Fruit fly (Drosophila melanogaster) whole organism, embryonic: ENCODE measurements around the gene Cog2.

Experiments used
- Asciz ChIP-seq: fragments of 200-800 bp; sonication (Bioruptor generic); optimal IDR thresholded peaks from 2 replicates; lab custom pipeline; 2017; ENCODE audit warnings: missing biosample characterization, mild to moderate bottlenecking, missing genetic modification characterization, missing genetic modification reagents
- BEAF-32 ChIP-seq: fragments of 200-800 bp; sonication (Bioruptor generic); optimal IDR thresholded peaks from 3 replicates; lab custom pipeline; 2017; ENCODE audit warnings: missing biosample characterization, missing genetic modification characterization, mild to moderate bottlenecking, moderate library complexity, missing genetic modification reagents
- CG11695 ChIP-seq: fragments of 200-800 bp; sonication (Bioruptor generic); IDR thresholded peaks from 3 replicates; pipeline ENCODE4 v1.3.6; 2022; ENCODE audit warnings: missing biosample characterization, missing genetic modification characterization
- CG12155 ChIP-seq: fragments of 200-800 bp; sonication (Bioruptor generic); optimal IDR thresholded peaks from 3 replicates; lab custom pipeline; 2016; ENCODE audit warnings: missing biosample characterization, missing genetic modification characterization
- CG13775 ChIP-seq: fragments of 200-800 bp; sonication (Bioruptor generic); optimal IDR thresholded peaks from 3 replicates; lab custom pipeline; 2017; ENCODE audit warnings: missing biosample characterization, mild to moderate bottlenecking, missing genetic modification characterization
- CG14965 ChIP-seq: fragments of 200-800 bp; sonication (Bioruptor generic); optimal IDR thresholded peaks from 2 replicates; lab custom pipeline; 2016; ENCODE audit warnings: missing biosample characterization, missing genetic modification characterization, borderline replicate concordance
- CG16813 ChIP-seq: fragments of 200-800 bp; sonication (Bioruptor generic); IDR thresholded peaks from 3 replicates; pipeline ENCODE4 v1.3.6; 2022; ENCODE audit warnings: missing biosample characterization, missing genetic modification characterization; ENCODE audit not compliant: partially characterized antibody
- CG17829 ChIP-seq: fragments of 200-800 bp; optimal IDR thresholded peaks from 2 replicates; lab custom pipeline; 2019; ENCODE audit warnings: missing biosample characterization, mild to moderate bottlenecking, missing genetic modification characterization, moderate library complexity
- CG2875 ChIP-seq: fragments of 200-800 bp; sonication (Bioruptor generic); optimal IDR thresholded peaks from 2 replicates; lab custom pipeline; 2017; ENCODE audit warnings: missing biosample characterization, mild to moderate bottlenecking, missing genetic modification characterization, missing genetic modification reagents
- CG3163 ChIP-seq: fragments of 200-800 bp; sonication (Bioruptor generic); optimal IDR thresholded peaks from 3 replicates; lab custom pipeline; 2016; ENCODE audit warnings: missing biosample characterization, missing genetic modification characterization
- CG3726 ChIP-seq: fragments of 200-800 bp; sonication (Bioruptor generic); IDR thresholded peaks from 3 replicates; pipeline ENCODE4, ENCODE4 v1.3.6; 2022; ENCODE audit warnings: missing biosample characterization, missing genetic modification characterization
- CG4328 ChIP-seq: fragments of 200-800 bp; sonication (Bioruptor generic); optimal IDR thresholded peaks from 3 replicates; lab custom pipeline; 2017; ENCODE audit warnings: missing biosample characterization, missing genetic modification reagents, missing genetic modification characterization
- CG4730 ChIP-seq: fragments of 200-800 bp; sonication (Bioruptor generic); IDR thresholded peaks from 2 replicates; pipeline ENCODE4 v1.3.6; 2022; ENCODE audit warnings: missing biosample characterization, missing genetic modification characterization
- CG6654 ChIP-seq: fragments of 200-800 bp; sonication (Bioruptor generic); optimal IDR thresholded peaks from 2 replicates; lab custom pipeline; 2017; ENCODE audit warnings: missing biosample characterization, mild to moderate bottlenecking, missing genetic modification characterization
- CG6689 ChIP-seq: fragments of 200-800 bp; sonication (Bioruptor generic); IDR thresholded peaks from 2 replicates; pipeline ENCODE4 v1.3.6; 2022; ENCODE audit warnings: missing biosample characterization, missing genetic modification characterization
- CG6765 ChIP-seq: fragments of 200-800 bp; sonication (Bioruptor generic); optimal IDR thresholded peaks from 3 replicates; lab custom pipeline; 2017; ENCODE audit warnings: missing biosample characterization, mild to moderate bottlenecking, missing genetic modification characterization
- CG9437 ChIP-seq: fragments of 200-800 bp; sonication (Bioruptor generic); optimal IDR thresholded peaks from 2 replicates; lab custom pipeline; 2018; ENCODE audit warnings: missing biosample characterization, mild to moderate bottlenecking, missing genetic modification characterization
- CkIIα-i1 ChIP-seq: fragments of 200-800 bp; sonication (Bioruptor generic); IDR thresholded peaks from 2 replicates; pipeline ENCODE4 v1.3.6; 2022; ENCODE audit warnings: missing biosample characterization, missing genetic modification characterization
- Drgx ChIP-seq: fragments of 200-800 bp; sonication (Bioruptor generic); IDR thresholded peaks from 2 replicates; pipeline ENCODE4 v1.3.6; 2022; ENCODE audit warnings: missing biosample characterization, missing genetic modification characterization
- Fer2 ChIP-seq: fragments of 200-800 bp; sonication (Bioruptor generic); optimal IDR thresholded peaks from 2 replicates; lab custom pipeline; 2018; ENCODE audit warnings: missing biosample characterization, mild to moderate bottlenecking, missing genetic modification characterization, moderate library complexity
- Hr39 ChIP-seq: fragments of >200 bp; optimal IDR thresholded peaks from 2 replicates; lab custom pipeline; 2017
- Max ChIP-seq: fragments of 200-800 bp; sonication (Bioruptor generic); optimal IDR thresholded peaks from 2 replicates; lab custom pipeline; 2016; ENCODE audit warnings: missing biosample characterization, mild to moderate bottlenecking, missing genetic modification characterization
- Myb ChIP-seq: fragments of 200-800 bp; sonication (Bioruptor generic); optimal IDR thresholded peaks from 2 replicates; lab custom pipeline; 2016; ENCODE audit warnings: missing biosample characterization, missing genetic modification characterization
- Nf-YA ChIP-seq: fragments of 200-800 bp; sonication (Bioruptor generic); IDR thresholded peaks from 2 replicates; pipeline ENCODE4 v1.3.6; 2022; ENCODE audit warnings: missing biosample characterization, missing genetic modification characterization
- amos ChIP-seq: fragments of 200-800 bp; sonication (Bioruptor generic); IDR thresholded peaks from 2 replicates; pipeline ENCODE4 v1.3.6; 2022; ENCODE audit warnings: missing biosample characterization, missing genetic modification characterization; ENCODE audit not compliant: partially characterized antibody
- ato ChIP-seq: fragments of 200-800 bp; sonication (Bioruptor generic); IDR thresholded peaks from 2 replicates; pipeline ENCODE4 v1.3.6; 2022; ENCODE audit warnings: missing biosample characterization, missing genetic modification characterization; ENCODE audit not compliant: partially characterized antibody
- cad ChIP-seq: fragments of >200 bp; optimal IDR thresholded peaks from 2 replicates; lab custom pipeline; 2017; ENCODE audit warnings: missing biosample characterization, missing genetic modification characterization
- cas ChIP-seq: fragments of 200-800 bp; sonication (Bioruptor generic); IDR thresholded peaks from 2 replicates; pipeline ENCODE4 v1.3.6; 2022; ENCODE audit warnings: missing biosample characterization, missing genetic modification characterization
- ci ChIP-seq: fragments of 200-800 bp; sonication (Bioruptor generic); IDR thresholded peaks from 3 replicates; pipeline ENCODE4 v1.3.6; 2022; ENCODE audit warnings: missing biosample characterization, missing genetic modification characterization
- dan ChIP-seq: fragments of 200-800 bp; sonication (Bioruptor generic); IDR thresholded peaks from 2 replicates; pipeline ENCODE4 v1.3.6; 2022; ENCODE audit warnings: missing biosample characterization, missing genetic modification characterization
- dpn ChIP-seq, 2 experiments: fragments of 200-800 bp; sonication (Bioruptor generic); optimal IDR thresholded peaks; 3 replicates each; lab custom pipeline; 2016; ENCODE audit warnings: missing biosample characterization in 2 of 2, missing genetic modification characterization in 2 of 2
- eve ChIP-seq, 2 experiments: fragments of >200 bp; optimal IDR thresholded peaks; 2 replicates each; lab custom pipeline; 2017; ENCODE audit warnings: missing biosample characterization in 2 of 2, missing genetic modification characterization in 2 of 2
- fd102C ChIP-seq: fragments of 200-800 bp; sonication (Bioruptor generic); optimal IDR thresholded peaks from 2 replicates; lab custom pipeline; 2018; ENCODE audit warnings: missing biosample characterization, mild to moderate bottlenecking, missing genetic modification characterization, moderate library complexity
- fd96Cb ChIP-seq: fragments of 200-800 bp; sonication (Bioruptor generic); optimal IDR thresholded peaks from 2 replicates; lab custom pipeline; 2018; ENCODE audit warnings: missing biosample characterization, mild to moderate bottlenecking, missing genetic modification characterization, moderate library complexity
- gro ChIP-seq: fragments of 200-800 bp; sonication (Bioruptor generic); optimal IDR thresholded peaks from 2 replicates; lab custom pipeline; 2016; ENCODE audit warnings: missing biosample characterization, missing genetic modification characterization
- hb ChIP-seq: fragments of 200-800 bp; sonication (Bioruptor generic); IDR thresholded peaks from 3 replicates; pipeline ENCODE4 v1.3.6; 2022; ENCODE audit warnings: missing biosample characterization, missing genetic modification characterization; ENCODE audit not compliant: partially characterized antibody
- ind ChIP-seq: fragments of 200-800 bp; sonication (Bioruptor generic); optimal IDR thresholded peaks from 3 replicates; lab custom pipeline; 2016; ENCODE audit warnings: missing biosample characterization, missing genetic modification characterization
- klu ChIP-seq: fragments of 200-800 bp; sonication (Bioruptor generic); IDR thresholded peaks from 2 replicates; pipeline ENCODE4 v1.3.6; 2022; ENCODE audit warnings: missing biosample characterization, missing genetic modification characterization
- knrl ChIP-seq: fragments of 200-800 bp; sonication (Bioruptor generic); IDR thresholded peaks from 3 replicates; pipeline ENCODE4 v1.3.6; 2022; ENCODE audit warnings: missing biosample characterization, missing genetic modification characterization; ENCODE audit not compliant: partially characterized antibody
- otp ChIP-seq: fragments of 200-800 bp; sonication (Bioruptor generic); IDR thresholded peaks from 3 replicates; pipeline ENCODE4, ENCODE4 v1.3.6; 2022; ENCODE audit warnings: missing biosample characterization, missing genetic modification characterization
- pb ChIP-seq: fragments of 200-800 bp; sonication (Bioruptor generic); optimal IDR thresholded peaks from 3 replicates; lab custom pipeline; 2016; ENCODE audit warnings: missing biosample characterization, missing genetic modification characterization
- pho ChIP-seq: fragments of 200-800 bp; sonication (Bioruptor generic); optimal IDR thresholded peaks from 2 replicates; lab custom pipeline; 2016; ENCODE audit warnings: missing biosample characterization, missing genetic modification characterization
- repo ChIP-seq: fragments of 200-800 bp; sonication (Bioruptor generic); optimal IDR thresholded peaks from 2 replicates; lab custom pipeline; 2016; ENCODE audit warnings: missing biosample characterization, missing genetic modification characterization
- sob ChIP-seq: fragments of 200-800 bp; sonication (Bioruptor generic); IDR thresholded peaks from 2 replicates; pipeline ENCODE4 v1.3.6; 2022; ENCODE audit warnings: missing biosample characterization, missing genetic modification characterization
- sqz ChIP-seq: fragments of 200-800 bp; sonication (Bioruptor generic); optimal IDR thresholded peaks from 3 replicates; lab custom pipeline; 2018; ENCODE audit warnings: missing biosample characterization, mild to moderate bottlenecking, missing genetic modification characterization
- tio ChIP-seq: fragments of 200-800 bp; sonication (Bioruptor generic); optimal IDR thresholded peaks from 2 replicates; lab custom pipeline; 2017; ENCODE audit warnings: missing biosample characterization, missing genetic modification characterization, inconsistent platforms
- tll ChIP-seq, 2 experiments: fragments of 200-800 bp in 1 of 2; fragments of >200 bp in 1 of 2; sonication (Bioruptor generic) in 1 of 2; optimal IDR thresholded peaks; 2 replicates each; lab custom pipeline; 2017 to 2019; ENCODE audit warnings: missing biosample characterization in 2 of 2, missing genetic modification characterization in 2 of 2, mild to moderate bottlenecking in 1 of 2, moderate library complexity in 1 of 2
- usp ChIP-seq: fragments of >200 bp; optimal IDR thresholded peaks from 2 replicates; lab custom pipeline; 2017; ENCODE audit warnings: missing biosample characterization, missing genetic modification characterization
- zen ChIP-seq: fragments of 200-800 bp; sonication (Bioruptor generic); optimal IDR thresholded peaks from 3 replicates; lab custom pipeline; 2018; ENCODE audit warnings: missing biosample characterization, mild to moderate bottlenecking, missing genetic modification characterization, moderate library complexity

The Cog2 gene

dm6 chr3R:15342926-15343685 lies 18.4 kb downstream of the Cog2 start, which contains the start of gene Nagk (continued):
- peak; percentile 59 for TF ChIP-seq ind (GFP tag; lab: Kevin White, UChicago)
- TF ChIP-seq Max, result peak; percentile 67
- TF ChIP-seq CG9437 (GFP tag; lab: Kevin White, UChicago), result peak; percentile 79
- no peak for TF ChIP-seq cas (GFP tag; lab: Robert Waterston, UW)
- TF ChIP-seq tll (GFP tag; optimal IDR thresholded peaks at IDR 0.05; lab: Kevin White, UChicago), result peak in 1 of 2 experiments; percentile 2
- no peak for TF ChIP-seq klu (GFP tag; lab: Robert Waterston, UW)
- TF ChIP-seq otp (GFP tag; lab: Robert Waterston, UW), result no peak
- no peak for TF ChIP-seq repo (GFP tag; lab: Kevin White, UChicago)
- peak; percentile 41 for TF ChIP-seq fd96Cb
- TF ChIP-seq CG2875, result peak; percentile 27
- no peak for TF ChIP-seq ato (GFP tag; lab: Robert Waterston, UW)
- no peak for TF ChIP-seq Fer2 (tag; lab: Kevin White, UChicago)
- 0 out of 2 replicates have a peak, but pooled peaks have one; percentile 27 for TF ChIP-seq sob (GFP tag; lab: Robert Waterston, UW)
- TF ChIP-seq gro (GFP tag; lab: Kevin White, UChicago), result peak; percentile 60
- TF ChIP-seq CG16813 (GFP tag; lab: Robert Waterston, UW), result no peak
- no peak for TF ChIP-seq tio (GFP tag; lab: Kevin White, UChicago)
- no peak for TF ChIP-seq Hr39 (lab: Kevin White, UChicago)
- peak; percentile 45; the same call in 1 of the 2 replicates for TF ChIP-seq CG6689 (GFP tag; lab: Robert Waterston, UW)
- TF ChIP-seq CkIIα-i1, result no peak
- TF ChIP-seq Myb, result peak; percentile 33
- TF ChIP-seq Drgx, result no peak; the same call in 1 of the 2 replicates
- TF ChIP-seq Asciz, result no peak
- no peak for TF ChIP-seq CG4730 (GFP tag; lab: Robert Waterston, UW)
- peak; percentile 43 for TF ChIP-seq CG12155 (GFP tag; lab: Kevin White, UChicago)
- no peak for TF ChIP-seq hb
- no peak for TF ChIP-seq eve (GFP tag; optimal IDR thresholded peaks at IDR 0.05; lab: Kevin White, UChicago)
- TF ChIP-seq CG11695, result peak; percentile 19; the same call in 1 of the 3 replicates
- TF ChIP-seq CG14965, result no peak
- no peak for TF ChIP-seq pb (GFP tag; lab: Kevin White, UChicago)
- no peak for TF ChIP-seq fd102C (GFP tag; lab: Kevin White, UChicago)
- peak; percentile 79 for TF ChIP-seq CG13775 (GFP tag; lab: Kevin White, UChicago)
- peak; percentile 40; the same call in 1 of the 2 replicates for TF ChIP-seq amos (GFP tag; lab: Robert Waterston, UW)
- TF ChIP-seq cad (GFP tag; lab: Kevin White, UChicago), result no peak
- TF ChIP-seq dan (GFP tag; lab: Robert Waterston, UW), result no peak
- peak; percentile 14 for TF ChIP-seq BEAF-32 (GFP tag; lab: Kevin White, UChicago)
- no peak for TF ChIP-seq CG3726 (GFP tag; lab: Robert Waterston, UW)
- peak; percentile 46 to 68 for TF ChIP-seq dpn (GFP tag; optimal IDR thresholded peaks at IDR 0.05; lab: Kevin White, UChicago)
- peak; percentile 59 for TF ChIP-seq CG4328 (GFP tag; lab: Kevin White, UChicago)
- peak; percentile 71 for TF ChIP-seq ci
- TF ChIP-seq CG6765 (GFP tag; lab: Kevin White, UChicago), result peak; percentile 59
- TF ChIP-seq pho (GFP tag; lab: Kevin White, UChicago), result peak; percentile 83
- TF ChIP-seq zen (tag; lab: Kevin White, UChicago), result no peak
- peak; percentile 11 for TF ChIP-seq CG6654 (GFP tag; lab: Kevin White, UChicago)
- no peak; the same call in 2 of the 3 replicates for TF ChIP-seq knrl (GFP tag; lab: Robert Waterston, UW)
- no peak for TF ChIP-seq usp (GFP tag; lab: Kevin White, UChicago)
- no peak for TF ChIP-seq sqz (GFP tag; lab: Kevin White, UChicago)
- no peak for TF ChIP-seq Nf-YA
- peak; percentile 39 for TF ChIP-seq CG17829
- no peak for TF ChIP-seq CG3163
